Fruit fly (Drosophila melanogaster) whole organism, embryonic: ENCODE results near the gene CG31219.
A peak's percentile ranks its signal among the peaks of the same experiment; 100 is the strongest.

ENCODE experiments used
- Antp ChIP-seq: fragments of 200-800 bp; sonication (Bioruptor generic); optimal IDR thresholded peaks from 3 replicates; lab custom pipeline; 2016; ENCODE audit warnings: missing biosample characterization, missing genetic modification characterization
- Atf6 ChIP-seq: fragments of 200-800 bp; sonication (Bioruptor generic); IDR thresholded peaks from 2 replicates; pipeline ENCODE4 v1.3.6; 2022; ENCODE audit warnings: missing biosample characterization, missing genetic modification characterization
- B-H2 ChIP-seq: fragments of 200-800 bp; sonication (Bioruptor generic); optimal IDR thresholded peaks from 2 replicates; lab custom pipeline; 2018; ENCODE audit warnings: missing biosample characterization, mild to moderate bottlenecking, missing genetic modification characterization
- CG10431 ChIP-seq: fragments of 200-800 bp; sonication (Bioruptor generic); optimal IDR thresholded peaks from 3 replicates; lab custom pipeline; 2018; ENCODE audit warnings: missing biosample characterization, mild to moderate bottlenecking, missing genetic modification characterization
- CG12391 ChIP-seq: fragments of 200-800 bp; sonication (Bioruptor generic); optimal IDR thresholded peaks from 3 replicates; lab custom pipeline; 2018; ENCODE audit warnings: missing biosample characterization, mild to moderate bottlenecking, missing genetic modification characterization, moderate library complexity
- CG13123 ChIP-seq: fragments of 200-800 bp; sonication (Bioruptor generic); optimal IDR thresholded peaks from 2 replicates; lab custom pipeline; 2016; ENCODE audit warnings: missing biosample characterization, missing genetic modification characterization
- CG15269 ChIP-seq: fragments of 200-800 bp; sonication (Bioruptor generic); optimal IDR thresholded peaks from 2 replicates; lab custom pipeline; 2018; ENCODE audit warnings: missing biosample characterization, mild to moderate bottlenecking, missing genetic modification characterization, moderate library complexity
- CG1529 ChIP-seq: fragments of 200-800 bp; sonication (Bioruptor generic); optimal IDR thresholded peaks from 3 replicates; lab custom pipeline; 2018; ENCODE audit warnings: missing biosample characterization, missing genetic modification characterization
- CG15514 ChIP-seq: fragments of 200-800 bp; sonication (Bioruptor generic); optimal IDR thresholded peaks from 3 replicates; lab custom pipeline; 2017; ENCODE audit warnings: missing biosample characterization, missing genetic modification characterization, mild to moderate bottlenecking, moderate library complexity, missing genetic modification reagents
- CG17385 ChIP-seq: fragments of 200-800 bp; sonication (Bioruptor generic); optimal IDR thresholded peaks from 3 replicates; lab custom pipeline; 2018; ENCODE audit warnings: missing biosample characterization, mild to moderate bottlenecking, missing genetic modification characterization
- CG18764 ChIP-seq: fragments of 200-800 bp; sonication (Bioruptor generic); optimal IDR thresholded peaks from 3 replicates; lab custom pipeline; 2016; ENCODE audit warnings: missing biosample characterization, missing genetic modification characterization
- CG6791 ChIP-seq: fragments of 200-800 bp; sonication (Bioruptor generic); IDR thresholded peaks from 3 replicates; pipeline ENCODE4 v1.3.6; 2022; ENCODE audit warnings: missing biosample characterization, missing genetic modification characterization; ENCODE audit not compliant: partially characterized antibody
- CG7556 ChIP-seq: fragments of 200-800 bp; sonication (Bioruptor generic); optimal IDR thresholded peaks from 2 replicates; lab custom pipeline; 2017; ENCODE audit warnings: missing biosample characterization, mild to moderate bottlenecking, missing genetic modification characterization
- CTCF ChIP-seq: fragments of 200-800 bp; sonication (Bioruptor generic); optimal IDR thresholded peaks from 2 replicates; lab custom pipeline; 2017; ENCODE audit warnings: missing biosample characterization, mild to moderate bottlenecking, missing genetic modification characterization, moderate library complexity
- D ChIP-seq, 2 experiments: fragments of 200-800 bp in 1 of 2; fragments of >200 bp in 1 of 2; sonication (Bioruptor generic) in 1 of 2; optimal IDR thresholded peaks; 2 replicates in 1 of 2; 3 replicates in 1 of 2; lab custom pipeline; 2017; ENCODE audit warnings: mild to moderate bottlenecking in 1 of 2, missing biosample characterization in 1 of 2, missing genetic modification characterization in 1 of 2, missing genetic modification reagents in 1 of 2
- Dbx ChIP-seq: fragments of 200-800 bp; sonication (Bioruptor generic); IDR thresholded peaks from 3 replicates; pipeline ENCODE4 v1.3.6; 2022; ENCODE audit warnings: missing biosample characterization, missing genetic modification characterization
- Deaf1 ChIP-seq: fragments of 200-800 bp; optimal IDR thresholded peaks from 3 replicates; lab custom pipeline; 2019; ENCODE audit warnings: missing biosample characterization, mild to moderate bottlenecking, missing genetic modification characterization, moderate library complexity
- Dip3 ChIP-seq: fragments of 200-800 bp; sonication (Bioruptor generic); optimal IDR thresholded peaks from 3 replicates; lab custom pipeline; 2016; ENCODE audit warnings: missing biosample characterization, missing genetic modification characterization
- Dp ChIP-seq: fragments of 200-800 bp; sonication (Bioruptor generic); optimal IDR thresholded peaks from 2 replicates; lab custom pipeline; 2018; ENCODE audit warnings: missing biosample characterization, mild to moderate bottlenecking, missing genetic modification characterization, moderate library complexity
- HLH54F ChIP-seq: fragments of 200-800 bp; sonication (Bioruptor generic); optimal IDR thresholded peaks from 3 replicates; lab custom pipeline; 2016; ENCODE audit warnings: missing biosample characterization, missing genetic modification characterization
- Hand ChIP-seq: fragments of 200-800 bp; sonication (Bioruptor generic); optimal IDR thresholded peaks from 2 replicates; lab custom pipeline; 2017; ENCODE audit warnings: mild to moderate bottlenecking, missing biosample characterization, missing genetic modification reagents, missing genetic modification characterization
- Hr51 ChIP-seq, 2 experiments: fragments of 200-800 bp; sonication (Bioruptor generic); optimal IDR thresholded peaks; 2 replicates in 1 of 2; 3 replicates in 1 of 2; lab custom pipeline; 2016 to 2018; ENCODE audit warnings: missing biosample characterization in 2 of 2, missing genetic modification characterization in 2 of 2, mild to moderate bottlenecking in 1 of 2, moderate library complexity in 1 of 2
- Opbp ChIP-seq: fragments of 200-800 bp; sonication (Bioruptor generic); IDR thresholded peaks from 3 replicates; pipeline ENCODE4 v1.3.6; 2022; ENCODE audit warnings: missing biosample characterization, missing genetic modification characterization; ENCODE audit not compliant: partially characterized antibody
- Pdp1 ChIP-seq, 2 experiments: fragments of 200-800 bp; sonication (Bioruptor generic); optimal IDR thresholded peaks; 3 replicates each; lab custom pipeline; 2016; ENCODE audit warnings: missing biosample characterization in 2 of 2, missing genetic modification characterization in 2 of 2, mild to moderate bottlenecking in 1 of 2, moderate library complexity in 1 of 2
- Ravus ChIP-seq: fragments of 200-800 bp; sonication (Bioruptor generic); IDR thresholded peaks from 2 replicates; pipeline ENCODE4 v1.3.6; 2022; ENCODE audit warnings: missing biosample characterization, missing genetic modification characterization
- Sin3A ChIP-seq: fragments of >200 bp; optimal IDR thresholded peaks from 2 replicates; lab custom pipeline; 2018
- Six4 ChIP-seq: fragments of 200-800 bp; sonication (Bioruptor generic); optimal IDR thresholded peaks from 2 replicates; lab custom pipeline; 2016; ENCODE audit warnings: missing biosample characterization, missing genetic modification characterization
- Vsx1 ChIP-seq: fragments of 200-800 bp; sonication (Bioruptor generic); optimal IDR thresholded peaks from 2 replicates; lab custom pipeline; 2017; ENCODE audit warnings: missing biosample characterization, mild to moderate bottlenecking, missing genetic modification characterization, missing genetic modification reagents
- ap ChIP-seq: fragments of 200-800 bp; sonication (Bioruptor generic); IDR thresholded peaks from 2 replicates; pipeline ENCODE4 v1.3.6; 2022; ENCODE audit warnings: missing biosample characterization, missing genetic modification characterization
- ash1 ChIP-seq: fragments of 200-800 bp; sonication (Bioruptor generic); optimal IDR thresholded peaks from 2 replicates; lab custom pipeline; 2018; ENCODE audit warnings: missing biosample characterization, mild to moderate bottlenecking, missing genetic modification characterization
- cad ChIP-seq: fragments of >200 bp; optimal IDR thresholded peaks from 2 replicates; lab custom pipeline; 2017; ENCODE audit warnings: missing biosample characterization, missing genetic modification characterization
- croc ChIP-seq: fragments of 200-800 bp; sonication (Bioruptor generic); conservative IDR thresholded peaks from 3 replicates; pipeline ENCODE4 v1.3.6; 2022; ENCODE audit warnings: missing biosample characterization, missing genetic modification characterization
- dan ChIP-seq: fragments of 200-800 bp; sonication (Bioruptor generic); IDR thresholded peaks from 2 replicates; pipeline ENCODE4 v1.3.6; 2022; ENCODE audit warnings: missing biosample characterization, missing genetic modification characterization
- jing ChIP-seq: fragments of 200-800 bp; sonication (Bioruptor generic); optimal IDR thresholded peaks from 2 replicates; lab custom pipeline; 2018; ENCODE audit warnings: missing biosample characterization, mild to moderate bottlenecking, missing genetic modification characterization
- lab ChIP-seq: fragments of 200-800 bp; sonication (Bioruptor generic); optimal IDR thresholded peaks from 3 replicates; lab custom pipeline; 2017; ENCODE audit warnings: missing biosample characterization, missing genetic modification characterization, mild to moderate bottlenecking, moderate library complexity, missing genetic modification reagents
- nau ChIP-seq: fragments of 200-800 bp; sonication (Bioruptor generic); optimal IDR thresholded peaks from 3 replicates; lab custom pipeline; 2017; ENCODE audit warnings: missing biosample characterization, mild to moderate bottlenecking, missing genetic modification characterization, missing genetic modification reagents
- psq ChIP-seq: fragments of 200-800 bp; sonication (Bioruptor generic); optimal IDR thresholded peaks from 2 replicates; lab custom pipeline; 2017; ENCODE audit warnings: missing biosample characterization, missing genetic modification characterization
- run ChIP-seq: fragments of 200-800 bp; sonication (Bioruptor generic); optimal IDR thresholded peaks from 3 replicates; lab custom pipeline; 2018; ENCODE audit warnings: missing biosample characterization, mild to moderate bottlenecking, missing genetic modification characterization
- sima ChIP-seq: fragments of 200-800 bp; sonication (Bioruptor generic); optimal IDR thresholded peaks from 2 replicates; lab custom pipeline; 2016; ENCODE audit warnings: missing biosample characterization, missing genetic modification characterization
- slbo ChIP-seq: fragments of 200-800 bp; sonication (Bioruptor generic); IDR thresholded peaks from 2 replicates; pipeline ENCODE4 v1.3.6; 2022; ENCODE audit warnings: missing biosample characterization, missing genetic modification characterization
- sna ChIP-seq: fragments of 200-800 bp; sonication (Bioruptor generic); IDR thresholded peaks from 2 replicates; pipeline ENCODE4 v1.3.6; 2022; ENCODE audit warnings: missing biosample characterization, missing genetic modification characterization; ENCODE audit not compliant: partially characterized antibody
- so ChIP-seq: fragments of 200-800 bp; sonication (Bioruptor generic); IDR thresholded peaks from 3 replicates; pipeline ENCODE4 v1.3.6; 2022; ENCODE audit warnings: missing biosample characterization, missing genetic modification characterization
- sob ChIP-seq: fragments of 200-800 bp; sonication (Bioruptor generic); IDR thresholded peaks from 2 replicates; pipeline ENCODE4 v1.3.6; 2022; ENCODE audit warnings: missing biosample characterization, missing genetic modification characterization
- tll ChIP-seq, 2 experiments: fragments of 200-800 bp in 1 of 2; fragments of >200 bp in 1 of 2; sonication (Bioruptor generic) in 1 of 2; optimal IDR thresholded peaks; 2 replicates each; lab custom pipeline; 2017 to 2019; ENCODE audit warnings: missing biosample characterization in 2 of 2, missing genetic modification characterization in 2 of 2, mild to moderate bottlenecking in 1 of 2, moderate library complexity in 1 of 2
- toy ChIP-seq: fragments of 200-800 bp; sonication (Bioruptor generic); IDR thresholded peaks from 2 replicates; pipeline ENCODE4 v1.3.6; 2022; ENCODE audit warnings: missing biosample characterization, missing genetic modification characterization
- tx ChIP-seq: fragments of 200-800 bp; sonication (Bioruptor generic); optimal IDR thresholded peaks from 2 replicates; lab custom pipeline; 2016; ENCODE audit warnings: missing biosample characterization, missing genetic modification characterization

The CG31219 gene

DNA sequence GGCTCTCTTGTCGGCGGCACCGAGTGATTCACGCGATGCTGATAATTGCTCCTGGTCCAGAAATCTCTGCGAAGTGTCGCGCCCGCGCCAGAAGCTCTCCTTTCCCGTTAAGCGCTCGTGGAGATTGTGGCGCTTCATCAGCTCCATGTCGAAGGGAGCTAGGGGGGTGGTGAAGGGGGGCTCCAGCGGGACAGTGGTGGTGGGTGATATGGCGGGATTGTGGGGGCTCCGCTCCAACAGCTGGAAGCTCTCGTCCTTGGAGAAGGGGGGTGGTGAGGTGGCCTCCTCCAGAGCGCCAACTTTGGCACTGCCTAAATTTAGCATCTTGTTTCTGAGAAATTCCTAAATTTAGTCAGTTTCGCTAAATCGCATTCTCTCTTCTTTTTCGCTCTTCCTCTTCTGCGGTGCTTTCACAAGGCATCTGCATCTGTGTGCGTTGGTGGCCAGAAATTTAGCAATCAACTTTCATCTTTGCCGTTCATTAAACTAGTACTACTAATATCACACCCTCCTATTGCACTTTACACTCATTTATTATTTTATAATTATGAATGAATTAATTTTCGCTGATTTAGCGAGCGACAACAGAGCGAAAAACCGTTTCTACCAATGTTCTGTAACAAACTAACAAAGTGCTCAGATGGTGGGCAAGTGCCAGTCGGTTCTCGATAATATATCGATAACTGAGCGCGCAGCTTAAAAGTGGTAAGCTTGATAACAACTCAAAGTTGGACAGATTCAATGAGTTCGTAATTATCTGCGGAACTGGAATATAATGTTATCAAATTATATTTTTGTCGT lies 8.5 kb upstream of the CG31219 start, which contains the start of gene subdued (continued):
- TF ChIP-seq run (tag; lab: Kevin White, UChicago): no peak
- TF ChIP-seq Hand: no peak
- no peak for TF ChIP-seq sob (GFP tag; lab: Robert Waterston, UW)
- no peak for TF ChIP-seq Six4 (GFP tag; lab: Kevin White, UChicago)
- TF ChIP-seq nau (GFP tag; lab: Kevin White, UChicago): no peak
- TF ChIP-seq CG15514: no peak
- no peak for TF ChIP-seq Hr51 (GFP tag; optimal IDR thresholded peaks at IDR 0.05; lab: Kevin White, UChicago)
- TF ChIP-seq Deaf1 (tag; lab: Kevin White, UChicago): no peak
- 0 out of 3 replicates have a peak, but pooled peaks have one; percentile 8 for TF ChIP-seq croc (GFP tag; lab: Robert Waterston, UW)
- TF ChIP-seq HLH54F (GFP tag; lab: Kevin White, UChicago): no peak
- no peak for TF ChIP-seq tll (GFP tag; optimal IDR thresholded peaks at IDR 0.05; lab: Kevin White, UChicago)
- no peak for TF ChIP-seq Dip3
- TF ChIP-seq dan (GFP tag; lab: Robert Waterston, UW): no peak
- TF ChIP-seq Dbx (GFP tag; lab: Robert Waterston, UW): no peak
- no peak for TF ChIP-seq CG6791
- TF ChIP-seq CG1529 (GFP tag; lab: Kevin White, UChicago): no peak
- no peak for TF ChIP-seq Ravus (GFP tag; lab: Robert Waterston, UW)
- TF ChIP-seq lab (GFP tag; lab: Kevin White, UChicago): no peak
- no peak for TF ChIP-seq B-H2 (GFP tag; lab: Kevin White, UChicago)
- no peak for TF ChIP-seq toy
- TF ChIP-seq CG17385 (GFP tag; lab: Kevin White, UChicago): peak; percentile 83
- TF ChIP-seq psq (GFP tag; lab: Kevin White, UChicago): no peak
- TF ChIP-seq slbo (GFP tag; lab: Robert Waterston, UW): no peak
- TF ChIP-seq Vsx1: no peak
- no peak for TF ChIP-seq cad (GFP tag; lab: Kevin White, UChicago)
- peak; percentile 7 for TF ChIP-seq Sin3A (lab: Kevin White, UChicago)
- TF ChIP-seq D (optimal IDR thresholded peaks at IDR 0.05; lab: Kevin White, UChicago): no peak
- TF ChIP-seq D (GFP tag; optimal IDR thresholded peaks at IDR 0.05; lab: Kevin White, UChicago): no peak
- TF ChIP-seq Dp (GFP tag; lab: Kevin White, UChicago): peak; percentile 89
- TF ChIP-seq CG7556: no peak
- no peak for TF ChIP-seq Atf6
- no peak for TF ChIP-seq CG12391 (tag; lab: Kevin White, UChicago)
- no peak for TF ChIP-seq tx (GFP tag; lab: Kevin White, UChicago)
- TF ChIP-seq Opbp (GFP tag; lab: Robert Waterston, UW): peak; percentile 19; the same call in 2 of the 3 replicates
- TF ChIP-seq CG10431 (GFP tag; lab: Kevin White, UChicago): no peak
- no peak for TF ChIP-seq Antp (GFP tag; lab: Kevin White, UChicago)
- no peak for TF ChIP-seq ash1
- no peak for TF ChIP-seq sna
- TF ChIP-seq ap (GFP tag; lab: Robert Waterston, UW): no peak
- TF ChIP-seq sima: no peak
- TF ChIP-seq CG18764: no peak
- no peak for TF ChIP-seq CG15269 (tag; lab: Kevin White, UChicago)
- TF ChIP-seq jing (GFP tag; lab: Kevin White, UChicago): no peak
- TF ChIP-seq CTCF (GFP tag; lab: Kevin White, UChicago): no peak
- TF ChIP-seq Pdp1 (GFP tag; optimal IDR thresholded peaks at IDR 0.05; lab: Kevin White, UChicago): peak in 1 of 2 experiments; percentile 51
- TF ChIP-seq CG13123 (GFP tag; lab: Kevin White, UChicago): no peak
- TF ChIP-seq so (GFP tag; lab: Robert Waterston, UW): no peak
- TF ChIP-seq, all 482 proteins: peak for 27
